Worm (Caenorhabditis elegans): ENCODE results near the gene nhr-179.

DNA sequence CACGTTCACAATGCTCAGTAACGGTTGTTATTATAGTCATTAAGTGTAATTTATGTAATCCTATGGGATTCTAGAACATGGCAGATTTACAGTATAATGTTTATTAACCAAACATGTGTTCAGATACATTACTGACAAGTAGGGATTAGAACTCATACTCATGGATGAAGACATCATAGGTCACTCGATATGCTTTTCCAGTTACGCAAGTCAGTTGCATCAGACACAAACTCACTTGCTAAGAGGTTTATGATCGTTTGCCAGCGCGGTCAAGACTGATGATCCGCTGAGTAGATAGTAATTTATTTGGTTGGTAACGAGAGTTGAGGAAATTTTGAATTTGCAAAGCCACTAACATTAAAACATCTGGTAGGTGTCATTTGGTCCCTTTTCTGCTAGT is 44.1 kb downstream of the nhr-179 start:
- TF ChIP-seq ccch-3 (GFP tag; optimal IDR thresholded peaks at IDR 0.05) (no peak), hlh-12 (tag; optimal IDR thresholded peaks at IDR 0.05) (no peak), lsy-27 (tag; optimal IDR thresholded peaks at IDR 0.05; ENCODE audit: borderline replicate concordance, insufficient read depth) (no peak), unc-130 (GFP tag; optimal IDR thresholded peaks at IDR 0.05) (no peak), snpc-4 (GFP tag; optimal IDR thresholded peaks at IDR 0.05) (no peak), snpc-4 (tag; optimal IDR thresholded peaks at IDR 0.05) (no peak), pha-4 (tag; optimal IDR thresholded peaks at IDR 0.05) (no peak), ceh-40 (GFP tag; IDR thresholded peaks at IDR 0.05) (no peak), F55B11.4 (tag; optimal IDR thresholded peaks at IDR 0.05; ENCODE audit: borderline replicate concordance, insufficient read depth) (no peak), attf-3 (GFP tag; conservative IDR thresholded peaks at IDR 0.05) (no peak), Y95B8A.8 (GFP tag; IDR thresholded peaks at IDR 0.05) (no peak)

Data from whole organism, young adult.